Fruit fly (Drosophila melanogaster): ENCODE measurements around the gene CG43050.

The CG43050 gene

dm6 chr2L:13073797-13074196 is 45.3 kb upstream of the CG43050 start (continued):
- TF ChIP-seq hb (GFP tag; IDR thresholded peaks at IDR 0.05; ENCODE audit: partially characterized antibody) (no peak), hkb (optimal IDR thresholded peaks at IDR 0.05) (no peak), hkb (GFP tag; IDR thresholded peaks at IDR 0.05) (peak; percentile 81), luna (GFP tag; optimal IDR thresholded peaks at IDR 0.05) (no peak), CG11696 (GFP tag; IDR thresholded peaks at IDR 0.05) (peak; percentile 47; the same call in 1 of the 2 replicates), CG6813 (GFP tag; optimal IDR thresholded peaks at IDR 0.05) (no peak), CG30431 (GFP tag; optimal IDR thresholded peaks at IDR 0.05) (peak; percentile 33), pnt (GFP tag; optimal IDR thresholded peaks at IDR 0.05) (peak; percentile 51), Optix (GFP tag; IDR thresholded peaks at IDR 0.05) (peak; percentile 65; the same call in 2 of the 3 replicates), CG9609 (GFP tag; optimal IDR thresholded peaks at IDR 0.05) (no peak), Xrp1 (GFP tag; IDR thresholded peaks at IDR 0.05) (peak; percentile 83), grn (GFP tag; optimal IDR thresholded peaks at IDR 0.05) (peak; percentile 47), lmd (GFP tag; IDR thresholded peaks at IDR 0.05) (peak; percentile 74), HLH54F (GFP tag; optimal IDR thresholded peaks at IDR 0.05) (no peak), CG4820 (GFP tag; optimal IDR thresholded peaks at IDR 0.05) (peak; percentile 69), Oaz (GFP tag; IDR thresholded peaks at IDR 0.05) (no peak), ems (GFP tag; optimal IDR thresholded peaks at IDR 0.05) (peak; percentile 48), CG9437 (GFP tag; optimal IDR thresholded peaks at IDR 0.05) (no peak), CG13775 (GFP tag; optimal IDR thresholded peaks at IDR 0.05) (peak; percentile 18), Blimp-1 (GFP tag; optimal IDR thresholded peaks at IDR 0.05) (peak; percentile 70), CG12942 (GFP tag; optimal IDR thresholded peaks at IDR 0.05) (peak; percentile 31), Lpt (GFP tag; optimal IDR thresholded peaks at IDR 0.05) (no peak), CG12219 (GFP tag; optimal IDR thresholded peaks at IDR 0.05) (no peak), C15 (GFP tag; IDR thresholded peaks at IDR 0.05) (no peak), ap (GFP tag; IDR thresholded peaks at IDR 0.05) (peak; percentile 38; the same call in 1 of the 2 replicates), YL-1 (GFP tag; optimal IDR thresholded peaks at IDR 0.05) (no peak), CG12659 (GFP tag; optimal IDR thresholded peaks at IDR 0.05) (no peak), CG10654 (GFP tag; optimal IDR thresholded peaks at IDR 0.05) (peak; percentile 56), zen2 (GFP tag; IDR thresholded peaks at IDR 0.05; ENCODE audit: partially characterized antibody) (no peak), CG7372 (GFP tag; IDR thresholded peaks at IDR 0.05) (no peak), CG2120 (GFP tag; optimal IDR thresholded peaks at IDR 0.05) (peak; percentile 16), CG15601 (tag; optimal IDR thresholded peaks at IDR 0.05) (peak; percentile 37), sug (tag; optimal IDR thresholded peaks at IDR 0.05) (no peak), CG6791 (GFP tag; IDR thresholded peaks at IDR 0.05; ENCODE audit: partially characterized antibody) (no peak), Oli (tag; optimal IDR thresholded peaks at IDR 0.05) (peak; percentile 54), trh (GFP tag; optimal IDR thresholded peaks at IDR 0.05) (no peak), cas (GFP tag; IDR thresholded peaks at IDR 0.05) (no peak), pfk (GFP tag; optimal IDR thresholded peaks at IDR 0.05) (no peak), CG17612 (GFP tag; IDR thresholded peaks at IDR 0.05) (no peak), CG10979 (tag; optimal IDR thresholded peaks at IDR 0.05) (peak; percentile 74), CG14710 (tag; optimal IDR thresholded peaks at IDR 0.05) (peak; percentile 41), pita (GFP tag; optimal IDR thresholded peaks at IDR 0.05) (no peak), CG9876 (GFP tag; optimal IDR thresholded peaks at IDR 0.05) (no peak), CG9817 (tag; optimal IDR thresholded peaks at IDR 0.05) (no peak), CG13123 (GFP tag; optimal IDR thresholded peaks at IDR 0.05) (peak; percentile 29), CG12391 (tag; optimal IDR thresholded peaks at IDR 0.05) (peak; percentile 61), esg (GFP tag; conservative IDR thresholded peaks at IDR 0.05) (peak; percentile 71), Ets65A (GFP tag) (peak; percentile 94), Six4 (GFP tag; optimal IDR thresholded peaks at IDR 0.05) (peak; percentile 58), Stat92E (GFP tag; optimal IDR thresholded peaks at IDR 0.05) (no peak), Awh (GFP tag; IDR thresholded peaks at IDR 0.05) (peak; percentile 81; the same call in 1 of the 2 replicates), maf-S (GFP tag; optimal IDR thresholded peaks at IDR 0.05) (peak; percentile 44)

Data from whole organism, embryonic.